Worm (Caenorhabditis elegans) whole organism, L4 larva: Measurements from ENCODE around the gene F08F8.6.
A peak's percentile ranks its signal among the peaks of the same experiment; 100 is the strongest.

Source experiments
- F26F4.8 ChIP-seq: fragments of 200-800 bp; sonication (Bioruptor generic); conservative IDR thresholded peaks from 2 replicates; pipeline ENCODE4 v1.3.6; 2022; ENCODE audit warnings: missing genetic modification characterization, missing compliant biosample characterization
- F49E8.2 ChIP-seq: sonication (generic microtip); optimal IDR thresholded peaks from 2 replicates; lab custom pipeline; 2016; ENCODE audit warnings: missing compliant biosample characterization, mild to moderate bottlenecking, missing genetic modification characterization, borderline replicate concordance
- Y48G9A.11 ChIP-seq: fragments of 200-800 bp; sonication (Bioruptor generic); IDR thresholded peaks from 2 replicates; pipeline ENCODE4 v1.3.6; 2022; ENCODE audit warnings: missing genetic modification reagents, missing genetic modification characterization, missing compliant biosample characterization
- ceh-28 ChIP-seq: fragments of 150-350 bp; optimal IDR thresholded peaks from 2 replicates; lab custom pipeline; 2014; ENCODE audit warnings: missing biosample characterization, missing genetic modification reagents, missing genetic modification characterization
- ces-1 ChIP-seq: fragments of 150-350 bp; sonication (generic microtip); optimal IDR thresholded peaks from 4 replicates; lab custom pipeline; 2014; ENCODE audit warnings: missing biosample characterization, missing genetic modification reagents, missing genetic modification characterization
- daf-16 ChIP-seq, 3 experiments: sonication (generic microtip); optimal IDR thresholded peaks; 2 replicates each; lab custom pipeline; 2016 to 2017; ENCODE audit warnings: missing genetic modification characterization in 3 of 3, missing genetic modification reagents in 3 of 3, mild to moderate bottlenecking in 2 of 3, missing compliant biosample characterization in 2 of 3, missing biosample characterization in 1 of 3, moderate library complexity in 1 of 3
- daf-19 ChIP-seq: fragments of 200-800 bp; sonication (Bioruptor generic); conservative IDR thresholded peaks from 2 replicates; pipeline ENCODE4 v1.3.6; 2022; ENCODE audit warnings: missing genetic modification characterization, missing compliant biosample characterization
- daf-8 ChIP-seq: fragments of 200-800 bp; sonication (Bioruptor generic); IDR thresholded peaks from 2 replicates; pipeline ENCODE4 v1.3.6; 2022; ENCODE audit warnings: missing genetic modification characterization, missing compliant biosample characterization
- dmd-6 ChIP-seq: fragments of 200-800 bp; sonication (Bioruptor generic); IDR thresholded peaks from 2 replicates; pipeline ENCODE4 v1.3.6; 2022; ENCODE audit warnings: missing genetic modification reagents, missing genetic modification characterization, missing compliant biosample characterization
- dmd-9 ChIP-seq: fragments of 200-800 bp; sonication (Bioruptor generic); IDR thresholded peaks from 2 replicates; pipeline ENCODE4 v1.3.6; 2022; ENCODE audit warnings: missing genetic modification reagents, missing genetic modification characterization, missing compliant biosample characterization
- dpl-1 ChIP-seq: fragments of 150-350 bp; optimal IDR thresholded peaks from 2 replicates; lab custom pipeline; 2014; ENCODE audit warnings: missing biosample characterization, missing genetic modification reagents, missing genetic modification characterization
- duxl-1 ChIP-seq: sonication (generic microtip); optimal IDR thresholded peaks from 2 replicates; lab custom pipeline; 2016; ENCODE audit warnings: mild to moderate bottlenecking, missing genetic modification characterization, moderate library complexity, missing compliant biosample characterization; ENCODE audit not compliant: poor library complexity
- egl-43 ChIP-seq: fragments of 200-800 bp; sonication (Bioruptor generic); IDR thresholded peaks from 2 replicates; pipeline ENCODE4 v1.3.6; 2022; ENCODE audit warnings: missing genetic modification reagents, missing genetic modification characterization, missing compliant biosample characterization
- fkh-10 ChIP-seq: fragments of 150-350 bp; optimal IDR thresholded peaks from 2 replicates; lab custom pipeline; 2014; ENCODE audit warnings: missing biosample characterization, missing genetic modification reagents, missing genetic modification characterization
- hlh-11 ChIP-seq: fragments of 200-800 bp; sonication (Bioruptor generic); optimal IDR thresholded peaks from 2 replicates; lab custom pipeline; 2018; ENCODE audit warnings: mild to moderate bottlenecking, missing genetic modification characterization, missing compliant biosample characterization
- hmg-1.1 ChIP-seq: fragments of 200-800 bp; sonication (Bioruptor generic); IDR thresholded peaks from 2 replicates; pipeline ENCODE4 v1.3.6; 2022; ENCODE audit warnings: missing genetic modification reagents, missing genetic modification characterization, missing compliant biosample characterization
- jun-1 ChIP-seq: fragments of 150-350 bp; optimal IDR thresholded peaks from 2 replicates; lab custom pipeline; 2014; ENCODE audit warnings: missing biosample characterization, missing genetic modification reagents, missing genetic modification characterization
- lim-7 ChIP-seq: fragments of 200-800 bp; sonication (Bioruptor generic); IDR thresholded peaks from 2 replicates; pipeline ENCODE4 v1.3.6; 2022; ENCODE audit warnings: missing genetic modification characterization, missing compliant biosample characterization
- lin-38 ChIP-seq: fragments of 200-800 bp; sonication (Bioruptor generic); IDR thresholded peaks from 2 replicates; pipeline ENCODE4 v1.3.6; 2022; ENCODE audit warnings: missing genetic modification reagents, missing genetic modification characterization, missing compliant biosample characterization
- lin-39 ChIP-seq: fragments of 150-350 bp; optimal IDR thresholded peaks from 2 replicates; lab custom pipeline; 2014; ENCODE audit warnings: missing biosample characterization, missing genetic modification reagents, missing genetic modification characterization
- lir-3 ChIP-seq: sonication (generic microtip); optimal IDR thresholded peaks from 2 replicates; lab custom pipeline; 2016; ENCODE audit warnings: mild to moderate bottlenecking, missing genetic modification characterization, missing compliant biosample characterization
- madf-9 ChIP-seq: fragments of 200-800 bp; sonication (Bioruptor generic); conservative IDR thresholded peaks from 2 replicates; pipeline ENCODE4 v1.3.6; 2022; ENCODE audit warnings: missing genetic modification reagents, missing genetic modification characterization, missing compliant biosample characterization
- mep-1 ChIP-seq: fragments of 150-350 bp; sonication (generic microtip); optimal IDR thresholded peaks from 3 replicates; lab custom pipeline; 2014; ENCODE audit warnings: missing biosample characterization, missing genetic modification characterization
- mes-2 ChIP-seq: sonication (generic microtip); optimal IDR thresholded peaks from 2 replicates; lab custom pipeline; 2016; ENCODE audit warnings: missing genotype, mild to moderate bottlenecking, missing genetic modification characterization, missing compliant biosample characterization; ENCODE audit not compliant: poor library complexity, severe bottlenecking
- mxl-2 ChIP-seq: fragments of 200-800 bp; sonication (Bioruptor generic); conservative IDR thresholded peaks from 2 replicates; pipeline ENCODE4 v1.3.6; 2022; ENCODE audit warnings: missing genetic modification reagents, missing genetic modification characterization, missing compliant biosample characterization
- mxl-3 ChIP-seq: fragments of 200-800 bp; sonication (Bioruptor generic); optimal IDR thresholded peaks from 2 replicates; lab custom pipeline; 2018; ENCODE audit warnings: mild to moderate bottlenecking, missing genetic modification characterization, missing compliant biosample characterization
- nhr-25 ChIP-seq: sonication (generic microtip); optimal IDR thresholded peaks from 2 replicates; lab custom pipeline; 2017; ENCODE audit warnings: missing genetic modification characterization, mild to moderate bottlenecking, missing compliant biosample characterization, antibody characterized with exemption, moderate library complexity, borderline replicate concordance; ENCODE audit not compliant: insufficient read depth
- nhr-41 ChIP-seq: fragments of 200-800 bp; sonication (Bioruptor generic); IDR thresholded peaks from 2 replicates; pipeline ENCODE4 v1.3.6; 2022; ENCODE audit warnings: missing genetic modification reagents, missing genetic modification characterization, missing compliant biosample characterization
- nhr-48 ChIP-seq: sonication (generic microtip); optimal IDR thresholded peaks from 2 replicates; lab custom pipeline; 2016; ENCODE audit warnings: mild to moderate bottlenecking, missing genetic modification characterization, missing compliant biosample characterization
- pqm-1 ChIP-seq: sonication (generic microtip); optimal IDR thresholded peaks from 2 replicates; lab custom pipeline; 2017; ENCODE audit warnings: missing biosample characterization, missing genetic modification characterization
- rbr-2 ChIP-seq: sonication (generic microtip); optimal IDR thresholded peaks from 2 replicates; lab custom pipeline; 2016; ENCODE audit warnings: missing genotype, missing genetic modification characterization, missing compliant biosample characterization
- sdz-12 ChIP-seq: fragments of 200-800 bp; sonication (Bioruptor generic); optimal IDR thresholded peaks from 2 replicates; lab custom pipeline; 2018; ENCODE audit warnings: mild to moderate bottlenecking, missing genetic modification characterization, missing compliant biosample characterization
- set-16 ChIP-seq: fragments of 200-800 bp; sonication (Bioruptor generic); IDR thresholded peaks from 2 replicates; pipeline ENCODE4 v1.3.6; 2022; ENCODE audit warnings: missing genetic modification reagents, missing genetic modification characterization, missing compliant biosample characterization
- skn-1 ChIP-seq: fragments of 150-350 bp; optimal IDR thresholded peaks from 2 replicates; lab custom pipeline; 2014; ENCODE audit warnings: missing biosample characterization, missing genetic modification characterization
- spr-1 ChIP-seq: sonication (generic microtip); optimal IDR thresholded peaks from 2 replicates; lab custom pipeline; 2016; ENCODE audit warnings: mild to moderate bottlenecking, missing genetic modification characterization, missing compliant biosample characterization
- spr-3 ChIP-seq: fragments of 200-800 bp; sonication (Bioruptor generic); optimal IDR thresholded peaks from 2 replicates; lab custom pipeline; 2018; ENCODE audit warnings: mild to moderate bottlenecking, missing genetic modification characterization, missing compliant biosample characterization
- unc-130 ChIP-seq: sonication (generic microtip); optimal IDR thresholded peaks from 2 replicates; lab custom pipeline; 2016; ENCODE audit warnings: missing genetic modification reagents, missing genetic modification characterization, missing compliant biosample characterization
- unc-39 ChIP-seq: sonication (generic microtip); optimal IDR thresholded peaks from 2 replicates; lab custom pipeline; 2017; ENCODE audit warnings: missing biosample characterization, missing genetic modification characterization
- zfp-3 ChIP-seq: fragments of 200-800 bp; sonication (Bioruptor generic); conservative IDR thresholded peaks from 2 replicates; pipeline ENCODE4 v1.3.6; 2022; ENCODE audit warnings: missing genetic modification reagents, missing genetic modification characterization, missing compliant biosample characterization
- zip-11 ChIP-seq: fragments of 200-800 bp; sonication (Bioruptor generic); IDR thresholded peaks from 2 replicates; pipeline ENCODE4 v1.3.6; 2022; ENCODE audit warnings: missing genetic modification characterization, missing compliant biosample characterization
- ztf-7 ChIP-seq: fragments of 150-350 bp; optimal IDR thresholded peaks from 2 replicates; lab custom pipeline; 2014; ENCODE audit warnings: missing biosample characterization, missing genetic modification characterization

Gene F08F8.6

ce11 chrIII:7381546-7382171 lies 38.2 kb downstream of the F08F8.6 start, which contains the start of the genes hmg-4 and T20B12.3 (continued):
- no peak for TF ChIP-seq mxl-3 (GFP tag; lab: Kevin White, UChicago)
- TF ChIP-seq dmd-9 = no peak
- no peak for TF ChIP-seq ceh-28
- TF ChIP-seq duxl-1 (tag; lab: Kevin White, UChicago) = no peak
- TF ChIP-seq set-16 = no peak
- TF ChIP-seq ztf-7 (tag; lab: Kevin White, UChicago) = no peak
- no peak for TF ChIP-seq ces-1 (GFP tag; lab: Kevin White, UChicago)
- no peak for TF ChIP-seq F49E8.2 (tag; lab: Kevin White, UChicago)
- TF ChIP-seq, all 104 proteins: peak for 11

ce11 chrIII:7383733-7384132 lies 40.2 kb downstream of the F08F8.6 start, which contains the start of gene tbp-1:
Gene tbp-1 (plus strand): TSS chrIII:7384033.
- TF ChIP-seq lin-38 (GFP tag; lab: Robert Waterston, UW) (peak; percentile 24; the same call in 1 of the 2 replicates), jun-1 (no peak)

- TF ChIP-seq lin-39 (tag; lab: Kevin White, UChicago) (no peak), F26F4.8 (no peak), rbr-2 (no peak), hmg-1.1 (GFP tag; lab: Robert Waterston, UW) (no peak), nhr-41 (GFP tag; lab: Robert Waterston, UW) (no peak), zip-11 (GFP tag; lab: Robert Waterston, UW) (no peak), madf-9 (no peak), skn-1 (no peak), dpl-1 (no peak), hlh-11 (no peak), dmd-6 (GFP tag; lab: Robert Waterston, UW) (no peak)
These were observed 42.4 kb downstream of the F08F8.6 start, which contains the start of gene trd-1 for ce11 chrIII:7385929-7386328. Gene trd-1 (plus strand): TSS chrIII:7386229.

- TF ChIP-seq lin-38 (GFP tag; lab: Robert Waterston, UW) (peak; percentile 56), Y48G9A.11 (GFP tag; lab: Robert Waterston, UW) (0 out of 2 replicates have a peak, but pooled peaks have one; percentile 15), lim-7 (GFP tag; lab: Robert Waterston, UW) (0 out of 2 replicates have a peak, but pooled peaks have one; percentile 21), mes-2 (peak; percentile 4)
These were observed 43.0 kb downstream of the F08F8.6 start for ce11 chrIII:7386539-7386938.

- peak; percentile 13 for TF ChIP-seq duxl-1 (tag; lab: Kevin White, UChicago)
- TF ChIP-seq spr-1 (tag; lab: Kevin White, UChicago) = peak; percentile 5
- peak; percentile 74 for TF ChIP-seq mep-1 (tag; lab: Kevin White, UChicago)
- TF ChIP-seq dpl-1 = peak; percentile 14
- 0 out of 2 replicates have a peak, but pooled peaks have one; percentile 9 for TF ChIP-seq madf-9
- peak; percentile 58; the same call in 1 of the 2 replicates for TF ChIP-seq Y48G9A.11 (GFP tag; lab: Robert Waterston, UW)
- TF ChIP-seq sdz-12 = no peak
- no peak for TF ChIP-seq unc-39 (tag; lab: Kevin White, UChicago)
- 0 out of 2 replicates have a peak, but pooled peaks have one; percentile 17 for TF ChIP-seq zfp-3 (GFP tag; lab: Robert Waterston, UW)
- peak; percentile 79 for TF ChIP-seq egl-43 (GFP tag; lab: Robert Waterston, UW)
- no peak for TF ChIP-seq spr-3 (GFP tag; lab: Kevin White, UChicago)
- no peak for TF ChIP-seq fkh-10 (GFP tag; lab: Kevin White, UChicago)
- TF ChIP-seq daf-16 (GFP tag; optimal IDR thresholded peaks at IDR 0.05; lab: Kevin White, UChicago) = peak in 1 of 2 experiments; percentile 18
- TF ChIP-seq daf-16 (tag; optimal IDR thresholded peaks at IDR 0.05; lab: Kevin White, UChicago) = no peak
- TF ChIP-seq pqm-1 (tag; lab: Kevin White, UChicago) = peak; percentile 24
- TF ChIP-seq daf-19 (GFP tag; lab: Robert Waterston, UW) = no peak
- TF ChIP-seq ces-1 (GFP tag; lab: Kevin White, UChicago) = no peak
- TF ChIP-seq daf-8 (GFP tag; lab: Robert Waterston, UW) = no peak
- TF ChIP-seq mxl-2 (GFP tag; lab: Robert Waterston, UW) = 0 out of 2 replicates have a peak, but pooled peaks have one; percentile 66
- peak; percentile 18 for TF ChIP-seq nhr-48 (tag; lab: Kevin White, UChicago)
- no peak for TF ChIP-seq mes-2
- peak; percentile 66 for TF ChIP-seq hlh-11
- TF ChIP-seq nhr-25 (tag; lab: Kevin White, UChicago) = no peak
- TF ChIP-seq lir-3 = no peak
- no peak for TF ChIP-seq unc-130 (GFP tag; lab: Kevin White, UChicago)
- peak; percentile 65 for TF ChIP-seq lin-38 (GFP tag; lab: Robert Waterston, UW)
These were observed 43.9 kb downstream of the F08F8.6 start for ce11 chrIII:7387359-7387758.
